Worm (Caenorhabditis elegans): ENCODE results near the gene sptl-2.
A peak's percentile ranks its signal among the peaks of the same experiment; 100 is the strongest.

Gene sptl-2

DNA sequence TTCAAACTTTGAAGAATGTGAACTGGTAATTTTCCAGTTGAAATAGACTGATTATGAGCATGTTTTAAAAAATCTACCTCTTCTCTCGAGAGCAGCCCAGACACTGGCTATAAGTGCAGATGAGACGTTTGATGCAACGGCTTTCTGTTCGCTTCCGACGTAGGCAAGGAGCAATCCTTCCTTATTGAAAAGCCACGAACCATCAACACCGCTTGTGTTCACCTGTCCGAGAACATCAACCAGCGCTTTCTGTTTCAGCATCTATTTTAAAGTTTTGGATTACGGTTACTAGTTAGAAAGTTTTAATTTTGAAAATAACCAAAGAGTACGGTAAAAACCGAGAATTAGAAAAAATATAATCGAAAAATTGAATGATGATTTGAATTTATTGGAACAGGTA is 6.2 kb upstream of the sptl-2 start, which contains the start of gene lmtr-2:
Gene lmtr-2, minus strand, starts transcription at position 261 of the 400 bp plus-strand sequence.
- no peak for TF ChIP-seq ceh-90 (tag; optimal IDR thresholded peaks at IDR 0.05)
- peak; percentile 22 for TF ChIP-seq ama-1 (optimal IDR thresholded peaks at IDR 0.05)

DNA sequence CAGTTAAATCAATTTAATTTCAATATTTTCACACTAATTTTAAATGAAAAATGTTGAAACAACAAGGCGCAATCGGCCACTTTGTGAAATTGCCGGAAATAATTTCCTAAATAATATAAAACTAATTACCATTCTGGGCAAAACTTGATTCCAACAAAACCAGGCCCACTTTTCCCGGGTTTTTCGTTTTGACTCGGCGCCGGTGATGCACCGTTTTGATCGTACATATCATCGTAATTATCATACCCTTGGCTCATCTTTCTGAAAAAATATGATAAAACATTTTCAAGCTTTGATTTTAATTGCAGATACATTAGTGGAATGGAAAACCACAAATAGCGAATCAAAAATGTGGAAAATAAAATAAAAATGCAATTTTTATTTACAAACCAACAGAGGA is 5.0 kb upstream of the sptl-2 start, which contains the start of gene rpb-9:
Gene rpb-9, minus strand, starts transcription at position 314 of the 400 bp plus-strand sequence.
- TF ChIP-seq elt-3 (tag; optimal IDR thresholded peaks at IDR 0.05) (no peak), efl-1 (optimal IDR thresholded peaks at IDR 0.05) (no peak), efl-1 (GFP tag; optimal IDR thresholded peaks at IDR 0.05 in 1 of 2) (peak in 1 of 2 experiments; percentile 36), pag-3 (tag; optimal IDR thresholded peaks at IDR 0.05; ENCODE audit: borderline replicate concordance, insufficient read depth) (no peak), swsn-7 (tag; optimal IDR thresholded peaks at IDR 0.05) (no peak)

DNA sequence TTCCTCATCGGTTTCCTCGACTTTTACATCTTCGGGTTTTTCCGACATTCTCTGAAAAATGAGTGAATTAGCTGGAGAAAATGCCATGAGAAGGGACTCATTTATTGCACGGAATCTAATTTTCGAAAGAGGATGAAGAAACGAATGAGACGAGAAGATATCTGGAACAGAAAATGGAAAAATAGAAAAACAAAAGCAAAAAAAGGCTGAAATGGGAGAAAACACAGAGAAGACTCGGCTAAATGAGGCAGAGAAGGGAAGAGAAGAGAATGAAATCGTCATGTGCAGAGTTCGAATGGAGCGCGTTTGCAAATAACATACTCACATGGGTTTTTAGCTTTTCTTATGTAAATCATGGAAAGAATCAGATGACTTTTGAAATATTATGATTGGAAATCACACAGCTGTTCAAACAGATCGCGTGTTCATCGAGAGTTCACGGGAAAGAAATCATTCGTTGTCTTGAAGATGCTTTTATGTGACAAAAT is 3.1 kb upstream of the sptl-2 start, which contains the start of gene Y97E10AR.6:
Gene Y97E10AR.6, minus strand, starts transcription at position 51 of the 488 bp plus-strand sequence.
- no peak for TF ChIP-seq ztf-4 (tag; optimal IDR thresholded peaks at IDR 0.05)
- peak; percentile 16 for TF ChIP-seq snpc-4 (tag; optimal IDR thresholded peaks at IDR 0.05)
- no peak for TF ChIP-seq dsc-1 (tag; optimal IDR thresholded peaks at IDR 0.05)
- peak; percentile 4 to 54 (median 29) for TF ChIP-seq dpl-1 (GFP tag; optimal IDR thresholded peaks at IDR 0.05)
- peak; percentile 44 for TF ChIP-seq mep-1 (tag; optimal IDR thresholded peaks at IDR 0.05)
- TF ChIP-seq C16A3.4 (tag; optimal IDR thresholded peaks at IDR 0.05): peak; percentile 46
- no peak for TF ChIP-seq pag-3 (tag; optimal IDR thresholded peaks at IDR 0.05; ENCODE audit: borderline replicate concordance, insufficient read depth)
- TF ChIP-seq tbx-2 (tag; optimal IDR thresholded peaks at IDR 0.05): no peak
- TF ChIP-seq efl-1 (optimal IDR thresholded peaks at IDR 0.05): peak; percentile 41 to 51
- peak; percentile 55 to 73 for TF ChIP-seq efl-1 (GFP tag; optimal IDR thresholded peaks at IDR 0.05 in 1 of 2)
- peak; percentile 38 to 78 for TF ChIP-seq lin-35 (GFP tag; optimal IDR thresholded peaks at IDR 0.05)
- TF ChIP-seq nhr-71 (tag; optimal IDR thresholded peaks at IDR 0.05): peak; percentile 23
- peak in 1 of 2 experiments; percentile 63 for TF ChIP-seq mdl-1 (tag; optimal IDR thresholded peaks at IDR 0.05)
- peak in 1 of 3 experiments; percentile 26 for TF ChIP-seq ceh-82 (tag; optimal IDR thresholded peaks at IDR 0.05)
- TF ChIP-seq snu-23 (GFP tag; optimal IDR thresholded peaks at IDR 0.05): peak; percentile 36
- TF ChIP-seq lsy-2 (tag; optimal IDR thresholded peaks at IDR 0.05): peak in 1 of 2 experiments; percentile 50
- peak; percentile 5 for TF ChIP-seq blmp-1 (tag; optimal IDR thresholded peaks at IDR 0.05)
- TF ChIP-seq nhr-85 (tag): no peak
- peak; percentile 20 for TF ChIP-seq lin-15B (tag; optimal IDR thresholded peaks at IDR 0.05)
- peak; percentile 54 for TF ChIP-seq lin-14 (GFP tag; optimal IDR thresholded peaks at IDR 0.05)

DNA sequence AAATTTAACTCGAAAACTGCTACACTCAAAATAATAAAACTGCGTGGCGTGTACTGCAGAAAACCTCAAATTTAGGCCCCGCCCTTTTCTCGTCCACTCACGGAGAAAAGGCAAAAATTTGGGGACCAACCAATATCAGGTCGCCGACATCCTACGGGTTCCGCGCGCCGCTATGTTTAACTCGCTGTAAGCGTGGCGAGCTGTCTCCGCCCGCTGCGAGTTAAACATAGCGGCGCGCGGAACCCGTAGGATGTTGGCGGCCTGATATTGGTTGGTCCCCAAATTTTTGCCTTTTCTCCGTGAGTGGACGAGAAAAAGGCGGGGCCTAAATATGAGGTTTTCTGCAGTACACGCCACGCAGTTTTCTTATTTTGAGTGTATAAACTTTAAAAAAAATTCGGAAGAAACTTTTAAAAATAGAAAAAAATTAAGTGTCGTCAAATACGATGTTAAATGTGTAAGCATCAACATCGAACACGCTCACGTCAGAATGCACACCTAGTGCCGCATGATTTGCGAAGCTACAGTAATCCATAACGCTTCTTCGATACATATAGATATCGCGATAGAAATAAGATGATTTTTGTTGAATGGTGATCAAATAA is 2.2 kb upstream of the sptl-2 start:
- TF ChIP-seq snpc-4 (tag; optimal IDR thresholded peaks at IDR 0.05): peak; percentile 67

DNA sequence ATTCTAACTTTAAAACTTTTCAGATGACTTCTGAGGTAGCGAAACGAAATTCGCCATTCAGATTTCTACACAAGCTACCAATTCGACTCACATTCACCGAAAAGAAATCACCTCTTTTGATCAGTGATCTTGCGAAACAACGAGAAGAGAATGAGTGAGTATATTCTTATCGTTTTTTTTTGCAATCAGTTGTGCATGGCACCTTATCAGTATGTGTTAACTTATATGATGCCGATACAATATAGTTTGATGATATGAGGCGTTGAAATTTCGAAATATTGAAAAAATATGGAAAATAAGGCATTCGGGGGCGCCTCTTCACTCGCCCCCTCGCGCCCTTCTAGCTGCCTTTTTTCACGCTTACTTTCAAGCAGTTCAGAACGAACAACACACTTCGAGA is 917 bp downstream of the sptl-2 start:
- TF ChIP-seq ceh-90 (tag; optimal IDR thresholded peaks at IDR 0.05) (no peak), unc-62 (GFP tag; optimal IDR thresholded peaks at IDR 0.05) (no peak), elt-2 (tag; optimal IDR thresholded peaks at IDR 0.05) (peak; percentile 75), dsc-1 (tag; optimal IDR thresholded peaks at IDR 0.05) (no peak), fkh-4 (tag; optimal IDR thresholded peaks at IDR 0.05; ENCODE audit: borderline replicate concordance) (no peak), sox-4 (tag; optimal IDR thresholded peaks at IDR 0.05) (no peak), xbp-1 (tag; optimal IDR thresholded peaks at IDR 0.05) (no peak), nhr-11 (tag; optimal IDR thresholded peaks at IDR 0.05) (no peak), jun-1 (tag; optimal IDR thresholded peaks at IDR 0.05) (peak; percentile 14), hlh-17 (GFP tag; optimal IDR thresholded peaks at IDR 0.05; ENCODE audit: borderline replicate concordance) (no peak), irx-1 (tag; optimal IDR thresholded peaks at IDR 0.05) (no peak), elt-3 (tag; optimal IDR thresholded peaks at IDR 0.05) (no peak), nhr-20 (tag; optimal IDR thresholded peaks at IDR 0.05) (peak; percentile 43), zag-1 (tag; optimal IDR thresholded peaks at IDR 0.05) (no peak), nhr-12 (tag; optimal IDR thresholded peaks at IDR 0.05) (no peak), unc-130 (tag; optimal IDR thresholded peaks at IDR 0.05) (no peak), C16A3.4 (tag; optimal IDR thresholded peaks at IDR 0.05) (no peak), hlh-4 (tag; optimal IDR thresholded peaks at IDR 0.05) (no peak), aha-1 (tag; optimal IDR thresholded peaks at IDR 0.05) (no peak), pqm-1 (tag; optimal IDR thresholded peaks at IDR 0.05) (peak; percentile 67), lin-35 (GFP tag; optimal IDR thresholded peaks at IDR 0.05) (peak in 1 of 2 experiments; percentile 23), tlp-1 (tag; optimal IDR thresholded peaks at IDR 0.05) (peak; percentile 58), nhr-19 (GFP tag; conservative IDR thresholded peaks at IDR 0.05) (no peak), nhr-77 (tag; optimal IDR thresholded peaks at IDR 0.05) (no peak)

All from whole organism, L1 larva.